Fruit fly (Drosophila melanogaster) whole organism, embryonic: Measurements from ENCODE around the gene Rack1.
A peak's percentile ranks its signal among the peaks of the same experiment; 100 is the strongest.

Experiments used
- Atf3 ChIP-seq: fragments of 200-800 bp; sonication (Bioruptor generic); optimal IDR thresholded peaks from 3 replicates; lab custom pipeline; 2016; ENCODE audit warnings: missing biosample characterization, missing genetic modification characterization
- BEAF-32 ChIP-seq: fragments of 200-800 bp; sonication (Bioruptor generic); optimal IDR thresholded peaks from 3 replicates; lab custom pipeline; 2017; ENCODE audit warnings: missing biosample characterization, missing genetic modification characterization, mild to moderate bottlenecking, moderate library complexity, missing genetic modification reagents
- CG10431 ChIP-seq: fragments of 200-800 bp; sonication (Bioruptor generic); optimal IDR thresholded peaks from 3 replicates; lab custom pipeline; 2018; ENCODE audit warnings: missing biosample characterization, mild to moderate bottlenecking, missing genetic modification characterization
- CG11456 ChIP-seq: fragments of 200-800 bp; sonication (Bioruptor generic); IDR thresholded peaks from 3 replicates; pipeline ENCODE4 v1.3.6; 2022; ENCODE audit warnings: missing biosample characterization, missing genetic modification characterization
- CG11695 ChIP-seq: fragments of 200-800 bp; sonication (Bioruptor generic); IDR thresholded peaks from 3 replicates; pipeline ENCODE4 v1.3.6; 2022; ENCODE audit warnings: missing biosample characterization, missing genetic modification characterization
- CG12659 ChIP-seq: fragments of 200-800 bp; sonication (Bioruptor generic); optimal IDR thresholded peaks from 3 replicates; lab custom pipeline; 2017; ENCODE audit warnings: mild to moderate bottlenecking, missing biosample characterization, missing genetic modification reagents, missing genetic modification characterization
- CG15479 ChIP-seq: fragments of 200-800 bp; sonication (Bioruptor generic); optimal IDR thresholded peaks from 3 replicates; lab custom pipeline; 2019; ENCODE audit warnings: missing biosample characterization, mild to moderate bottlenecking, missing genetic modification characterization, moderate library complexity
- CG16815 ChIP-seq: fragments of 200-800 bp; sonication (Bioruptor generic); optimal IDR thresholded peaks from 3 replicates; lab custom pipeline; 2017; ENCODE audit warnings: missing biosample characterization, mild to moderate bottlenecking, missing genetic modification characterization
- CG17328 ChIP-seq: fragments of 200-800 bp; sonication (Bioruptor generic); IDR thresholded peaks from 2 replicates; pipeline ENCODE4 v1.3.6; 2022; ENCODE audit warnings: missing biosample characterization, missing genetic modification characterization
- CG18262 ChIP-seq: fragments of 200-800 bp; optimal IDR thresholded peaks from 3 replicates; lab custom pipeline; 2019; ENCODE audit warnings: missing biosample characterization, mild to moderate bottlenecking, missing genetic modification characterization, moderate library complexity
- CG18476 ChIP-seq: fragments of 200-800 bp; sonication (Bioruptor generic); optimal IDR thresholded peaks from 2 replicates; lab custom pipeline; 2016; ENCODE audit warnings: missing biosample characterization, mild to moderate bottlenecking, missing genetic modification characterization
- CG2199 ChIP-seq: fragments of 200-800 bp; sonication (Bioruptor generic); IDR thresholded peaks from 3 replicates; pipeline ENCODE4 v1.3.6; 2022; ENCODE audit warnings: missing biosample characterization, missing genetic modification characterization
- CG31388 ChIP-seq: fragments of 200-800 bp; sonication (Bioruptor generic); optimal IDR thresholded peaks from 2 replicates; lab custom pipeline; 2016; ENCODE audit warnings: missing biosample characterization, missing genetic modification characterization
- CG31441 ChIP-seq: fragments of 200-800 bp; sonication (Bioruptor generic); IDR thresholded peaks from 2 replicates; pipeline ENCODE4 v1.3.6; 2022; ENCODE audit warnings: missing biosample characterization, missing genetic modification characterization
- CG34376 ChIP-seq: fragments of 200-800 bp; sonication (Bioruptor generic); optimal IDR thresholded peaks from 2 replicates; lab custom pipeline; 2018; ENCODE audit warnings: missing biosample characterization, mild to moderate bottlenecking, missing genetic modification characterization
- CG3847 ChIP-seq: fragments of 200-800 bp; sonication (Bioruptor generic); IDR thresholded peaks from 2 replicates; pipeline ENCODE4 v1.3.6; 2022; ENCODE audit warnings: missing biosample characterization, missing genetic modification characterization
- CG43689 ChIP-seq: fragments of 200-800 bp; sonication (Bioruptor generic); IDR thresholded peaks from 2 replicates; pipeline ENCODE4 v1.3.6; 2022; ENCODE audit warnings: missing biosample characterization, missing genetic modification characterization
- CG4617 ChIP-seq: fragments of 200-800 bp; sonication (Bioruptor generic); optimal IDR thresholded peaks from 3 replicates; lab custom pipeline; 2016; ENCODE audit warnings: missing biosample characterization, missing genetic modification characterization, borderline replicate concordance
- CG5245 ChIP-seq: fragments of 200-800 bp; sonication (Bioruptor generic); optimal IDR thresholded peaks from 3 replicates; lab custom pipeline; 2016; ENCODE audit warnings: missing biosample characterization, missing genetic modification characterization
- CG7786 ChIP-seq: fragments of 200-800 bp; sonication (Bioruptor generic); optimal IDR thresholded peaks from 2 replicates; lab custom pipeline; 2016; ENCODE audit warnings: missing biosample characterization, missing genetic modification characterization
- CG9876 ChIP-seq: fragments of 200-800 bp; sonication (Bioruptor generic); optimal IDR thresholded peaks from 2 replicates; lab custom pipeline; 2016; ENCODE audit warnings: missing biosample characterization, missing genetic modification characterization
- Dbx ChIP-seq: fragments of 200-800 bp; sonication (Bioruptor generic); IDR thresholded peaks from 3 replicates; pipeline ENCODE4 v1.3.6; 2022; ENCODE audit warnings: missing biosample characterization, missing genetic modification characterization
- ERR ChIP-seq: fragments of 200-800 bp; sonication (Bioruptor generic); optimal IDR thresholded peaks from 2 replicates; lab custom pipeline; 2016; ENCODE audit warnings: missing biosample characterization, missing genetic modification characterization
- Hand ChIP-seq: fragments of 200-800 bp; sonication (Bioruptor generic); optimal IDR thresholded peaks from 2 replicates; lab custom pipeline; 2017; ENCODE audit warnings: mild to moderate bottlenecking, missing biosample characterization, missing genetic modification reagents, missing genetic modification characterization
- Kr ChIP-seq: fragments of 200-800 bp; sonication (Bioruptor generic); optimal IDR thresholded peaks from 2 replicates; lab custom pipeline; 2017; ENCODE audit warnings: missing biosample characterization, mild to moderate bottlenecking, missing genetic modification characterization
- Nf-YC ChIP-seq: fragments of 200-800 bp; optimal IDR thresholded peaks from 3 replicates; lab custom pipeline; 2019; ENCODE audit warnings: missing biosample characterization, mild to moderate bottlenecking, missing genetic modification characterization, moderate library complexity
- Optix ChIP-seq: fragments of 200-800 bp; sonication (Bioruptor generic); IDR thresholded peaks from 3 replicates; pipeline ENCODE4 v1.3.6; 2022; ENCODE audit warnings: missing biosample characterization, missing genetic modification characterization
- TFAM ChIP-seq: fragments of 200-800 bp; sonication (Bioruptor generic); optimal IDR thresholded peaks from 2 replicates; lab custom pipeline; 2017; ENCODE audit warnings: missing biosample characterization, missing genetic modification characterization, inconsistent platforms
- abd-A ChIP-seq: fragments of 200-800 bp; sonication (Bioruptor generic); optimal IDR thresholded peaks from 3 replicates; lab custom pipeline; 2019; ENCODE audit warnings: missing biosample characterization, mild to moderate bottlenecking, missing genetic modification characterization, moderate library complexity
- ac ChIP-seq: fragments of 200-800 bp; sonication (Bioruptor generic); optimal IDR thresholded peaks from 3 replicates; lab custom pipeline; 2017; ENCODE audit warnings: missing biosample characterization, mild to moderate bottlenecking, missing genetic modification characterization
- az2 ChIP-seq: fragments of 200-800 bp; sonication (Bioruptor generic); optimal IDR thresholded peaks from 3 replicates; lab custom pipeline; 2016; ENCODE audit warnings: missing biosample characterization, missing genetic modification characterization
- bbx ChIP-seq: fragments of 200-800 bp; sonication (Bioruptor generic); IDR thresholded peaks from 2 replicates; pipeline ENCODE4 v1.3.6; 2022; ENCODE audit warnings: missing biosample characterization, missing genetic modification characterization; ENCODE audit not compliant: partially characterized antibody
- bcd ChIP-seq: fragments of 200-800 bp; sonication (Bioruptor generic); optimal IDR thresholded peaks from 2 replicates; lab custom pipeline; 2017; ENCODE audit warnings: missing biosample characterization, mild to moderate bottlenecking, missing genetic modification characterization
- ci ChIP-seq: fragments of 200-800 bp; sonication (Bioruptor generic); IDR thresholded peaks from 3 replicates; pipeline ENCODE4 v1.3.6; 2022; ENCODE audit warnings: missing biosample characterization, missing genetic modification characterization
- cwo ChIP-seq: fragments of 200-800 bp; sonication (Bioruptor generic); optimal IDR thresholded peaks from 3 replicates; lab custom pipeline; 2017; ENCODE audit warnings: missing biosample characterization, missing genetic modification characterization, mild to moderate bottlenecking, moderate library complexity, missing genetic modification reagents
- dpn ChIP-seq, 2 experiments: fragments of 200-800 bp; sonication (Bioruptor generic); optimal IDR thresholded peaks; 3 replicates each; lab custom pipeline; 2016; ENCODE audit warnings: missing biosample characterization in 2 of 2, missing genetic modification characterization in 2 of 2
- eyg ChIP-seq: fragments of 200-800 bp; sonication (Bioruptor generic); optimal IDR thresholded peaks from 3 replicates; lab custom pipeline; 2016; ENCODE audit warnings: missing biosample characterization, missing genetic modification characterization
- fd3F ChIP-seq: fragments of 200-800 bp; sonication (Bioruptor generic); optimal IDR thresholded peaks from 2 replicates; lab custom pipeline; 2018; ENCODE audit warnings: missing biosample characterization, mild to moderate bottlenecking, missing genetic modification characterization, moderate library complexity
- ftz-f1 ChIP-seq: fragments of 200-800 bp; sonication (Bioruptor generic); optimal IDR thresholded peaks from 2 replicates; lab custom pipeline; 2016; ENCODE audit warnings: missing biosample characterization, missing genetic modification characterization
- gt ChIP-seq: fragments of 200-800 bp; sonication (Bioruptor generic); IDR thresholded peaks from 2 replicates; pipeline ENCODE4 v1.3.6; 2022; ENCODE audit warnings: missing biosample characterization, missing genetic modification characterization
- lmd ChIP-seq: fragments of 200-800 bp; sonication (Bioruptor generic); IDR thresholded peaks from 2 replicates; pipeline ENCODE4 v1.3.6; 2022; ENCODE audit warnings: missing biosample characterization, missing genetic modification characterization
- pan ChIP-seq, 4 experiments: fragments of >200 bp in 3 of 4; fragments of 200-800 bp in 1 of 4; sonication (Bioruptor generic) in 1 of 4; optimal IDR thresholded peaks in 3 of 4; IDR thresholded peaks in 1 of 4; 2 replicates each; pipeline versions ENCODE4 v1.3.6 to Lab custom; 2017 to 2022; ENCODE audit warnings: missing biosample characterization in 2 of 4, missing genetic modification characterization in 2 of 4, mixed read lengths in 1 of 4
- prd ChIP-seq, 3 experiments: fragments of >200 bp in 2 of 3; fragments of 200-800 bp in 1 of 3; sonication (Bioruptor generic) in 1 of 3; optimal IDR thresholded peaks in 2 of 3; IDR thresholded peaks in 1 of 3; 2 replicates in 2 of 3; 3 replicates in 1 of 3; pipeline versions ENCODE4 v1.3.6 to Lab custom; 2017 to 2022; ENCODE audit warnings: missing biosample characterization in 1 of 3, missing genetic modification characterization in 1 of 3
- ranshi ChIP-seq: fragments of 200-800 bp; sonication (Bioruptor generic); IDR thresholded peaks from 2 replicates; pipeline ENCODE4 v1.3.6; 2022; ENCODE audit warnings: missing biosample characterization, missing genetic modification characterization
- repo ChIP-seq: fragments of 200-800 bp; sonication (Bioruptor generic); optimal IDR thresholded peaks from 2 replicates; lab custom pipeline; 2016; ENCODE audit warnings: missing biosample characterization, missing genetic modification characterization
- sim ChIP-seq: fragments of 200-800 bp; sonication (Bioruptor generic); IDR thresholded peaks from 2 replicates; pipeline ENCODE4 v1.3.6; 2022; ENCODE audit warnings: missing biosample characterization, missing genetic modification characterization
- stc ChIP-seq: fragments of 200-800 bp; sonication (Bioruptor generic); IDR thresholded peaks from 2 replicates; pipeline ENCODE4 v1.3.6; 2022; ENCODE audit warnings: missing biosample characterization, missing genetic modification characterization
- sug ChIP-seq: fragments of 200-800 bp; optimal IDR thresholded peaks from 2 replicates; lab custom pipeline; 2019; ENCODE audit warnings: missing biosample characterization, mild to moderate bottlenecking, missing genetic modification characterization, moderate library complexity
- tx ChIP-seq: fragments of 200-800 bp; sonication (Bioruptor generic); optimal IDR thresholded peaks from 2 replicates; lab custom pipeline; 2016; ENCODE audit warnings: missing biosample characterization, missing genetic modification characterization
- yki ChIP-seq: fragments of >200 bp; optimal IDR thresholded peaks from 3 replicates; lab custom pipeline; 2018

The Rack1 gene

dm6 chr2L:7810519-7810918 is 16.6 kb downstream of the Rack1 start, which contains the start of gene Cdc14 (continued):
- TF ChIP-seq yki (no peak), ac (no peak), stc (peak; percentile 46; the same call in 1 of the 2 replicates), CG31441 (GFP tag; lab: Robert Waterston, UW) (peak; percentile 29; the same call in 1 of the 2 replicates), eyg (GFP tag; lab: Kevin White, UChicago) (no peak), CG18476 (GFP tag; lab: Kevin White, UChicago) (no peak), ci (GFP tag; lab: Robert Waterston, UW) (peak; percentile 54; the same call in 2 of the 3 replicates), tx (GFP tag; lab: Kevin White, UChicago) (no peak), abd-A (peak; percentile 52), CG16815 (GFP tag; lab: Kevin White, UChicago) (no peak), CG12659 (GFP tag; lab: Kevin White, UChicago) (peak; percentile 3), gt (GFP tag; lab: Robert Waterston, UW) (no peak)

- no peak for TF ChIP-seq Kr (GFP tag; lab: Kevin White, UChicago)
- TF ChIP-seq dpn (GFP tag; optimal IDR thresholded peaks at IDR 0.05; lab: Kevin White, UChicago): no peak
- TF ChIP-seq CG43689 (GFP tag; lab: Robert Waterston, UW): no peak
- TF ChIP-seq fd3F: no peak
- no peak for TF ChIP-seq cwo (GFP tag; lab: Kevin White, UChicago)
- TF ChIP-seq sim (GFP tag; lab: Robert Waterston, UW): no peak
- peak; percentile 8 for TF ChIP-seq ERR (GFP tag; lab: Kevin White, UChicago)
- peak; percentile 49 for TF ChIP-seq CG34376
- no peak for TF ChIP-seq CG5245 (GFP tag; lab: Kevin White, UChicago)
- peak; percentile 15 for TF ChIP-seq Nf-YC (tag; lab: Kevin White, UChicago)
- TF ChIP-seq bcd (GFP tag; lab: Kevin White, UChicago): no peak
- peak; percentile 39 for TF ChIP-seq sug
- TF ChIP-seq CG18262 (tag; lab: Kevin White, UChicago): no peak
- TF ChIP-seq CG10431 (GFP tag; lab: Kevin White, UChicago): no peak
- no peak for TF ChIP-seq Optix
- TF ChIP-seq lmd (GFP tag; lab: Robert Waterston, UW): no peak
- no peak for TF ChIP-seq repo (GFP tag; lab: Kevin White, UChicago)
- no peak for TF ChIP-seq CG17328 (GFP tag; lab: Robert Waterston, UW)
- TF ChIP-seq CG9876 (GFP tag; lab: Kevin White, UChicago): no peak
- no peak for TF ChIP-seq BEAF-32 (GFP tag; lab: Kevin White, UChicago)
- TF ChIP-seq ranshi (GFP tag; lab: Robert Waterston, UW): peak; percentile 17; the same call in 1 of the 2 replicates
- TF ChIP-seq CG11695 (GFP tag; lab: Robert Waterston, UW): no peak
- TF ChIP-seq CG2199 (GFP tag; lab: Robert Waterston, UW): peak; percentile 88; the same call in 2 of the 3 replicates
- TF ChIP-seq CG11456 (GFP tag; lab: Robert Waterston, UW): no peak
- peak; percentile 10 for TF ChIP-seq CG7786 (GFP tag; lab: Kevin White, UChicago)
- peak; percentile 72 for TF ChIP-seq ftz-f1 (GFP tag; lab: Kevin White, UChicago)
- peak; percentile 12 for TF ChIP-seq Hand
- TF ChIP-seq az2: no peak
- no peak for TF ChIP-seq CG4617 (GFP tag; lab: Kevin White, UChicago)
- no peak for TF ChIP-seq prd (optimal IDR thresholded peaks at IDR 0.05; lab: Kevin White, UChicago)
- TF ChIP-seq prd (GFP tag; IDR thresholded peaks at IDR 0.05; lab: Robert Waterston, UW): no peak
- TF ChIP-seq Atf3 (GFP tag; lab: Kevin White, UChicago): no peak
- TF ChIP-seq Dbx (GFP tag; lab: Robert Waterston, UW): peak; percentile 62; the same call in 2 of the 3 replicates
- TF ChIP-seq CG12659 (GFP tag; lab: Kevin White, UChicago): peak; percentile 50
- TF ChIP-seq CG15479 (GFP tag; lab: Kevin White, UChicago): no peak
- no peak for TF ChIP-seq bbx
- no peak for TF ChIP-seq TFAM (GFP tag; lab: Kevin White, UChicago)
- no peak for TF ChIP-seq CG31388 (GFP tag; lab: Kevin White, UChicago)
- TF ChIP-seq CG3847: no peak
- no peak for TF ChIP-seq pan (optimal IDR thresholded peaks at IDR 0.05; lab: Kevin White, UChicago)
- TF ChIP-seq pan (GFP tag; optimal IDR thresholded peaks at IDR 0.05 in 1 of 2, IDR thresholded peaks at IDR 0.05 in 1 of 2): peak in 1 of 2 experiments; percentile 43
These were observed 17.4 kb downstream of the Rack1 start for dm6 chr2L:7809699-7810088.
